Worm (Caenorhabditis elegans) whole organism, young adult: ENCODE measurements around the gene C14B9.3.

ENCODE experiments used
- C06A6.2 ChIP-seq: fragments of 200-800 bp; sonication (Bioruptor generic); conservative IDR thresholded peaks from 2 replicates; pipeline ENCODE4 v1.3.6; 2022; ENCODE audit warnings: missing genetic modification characterization, missing compliant biosample characterization
- F37B4.10 ChIP-seq: fragments of 200-800 bp; sonication (Bioruptor generic); IDR thresholded peaks from 2 replicates; pipeline ENCODE4 v1.3.6; 2022; ENCODE audit warnings: missing genetic modification characterization, missing compliant biosample characterization
- F55B11.4 ChIP-seq: sonication (generic microtip); optimal IDR thresholded peaks from 2 replicates; lab custom pipeline; 2016; ENCODE audit warnings: missing compliant biosample characterization, missing genetic modification characterization, borderline replicate concordance; ENCODE audit not compliant: insufficient read depth
- ZK185.1 ChIP-seq: sonication (generic microtip); optimal IDR thresholded peaks from 2 replicates; lab custom pipeline; 2016; ENCODE audit warnings: mild to moderate bottlenecking, missing genetic modification characterization, missing compliant biosample characterization; ENCODE audit not compliant: poor library complexity, severe bottlenecking
- attf-5 ChIP-seq: fragments of 200-800 bp; sonication (Bioruptor generic); optimal IDR thresholded peaks from 2 replicates; lab custom pipeline; 2018; ENCODE audit warnings: mild to moderate bottlenecking, missing genetic modification characterization, missing compliant biosample characterization
- bed-2 ChIP-seq: fragments of 200-800 bp; sonication (Bioruptor generic); IDR thresholded peaks from 2 replicates; pipeline ENCODE4 v1.3.6; 2022; ENCODE audit warnings: missing genetic modification reagents, missing genetic modification characterization, missing compliant biosample characterization
- ceh-27 ChIP-seq: fragments of 200-800 bp; sonication (Bioruptor generic); optimal IDR thresholded peaks from 2 replicates; lab custom pipeline; 2018; ENCODE audit warnings: mild to moderate bottlenecking, missing genetic modification characterization, moderate library complexity, missing compliant biosample characterization
- ceh-91 ChIP-seq: fragments of 200-800 bp; sonication (Bioruptor generic); IDR thresholded peaks from 2 replicates; pipeline ENCODE4 v1.3.6; 2022; ENCODE audit warnings: missing genetic modification reagents, missing genetic modification characterization, missing compliant biosample characterization
- chd-7 ChIP-seq: sonication (generic microtip); optimal IDR thresholded peaks from 2 replicates; lab custom pipeline; 2016; ENCODE audit warnings: mild to moderate bottlenecking, missing genetic modification characterization, moderate library complexity, missing compliant biosample characterization
- dpff-1 ChIP-seq: sonication (generic microtip); optimal IDR thresholded peaks from 2 replicates; lab custom pipeline; 2017; ENCODE audit warnings: mild to moderate bottlenecking, missing genetic modification characterization, missing compliant biosample characterization
- egl-44 ChIP-seq: fragments of 200-800 bp; sonication (Bioruptor generic); IDR thresholded peaks from 2 replicates; pipeline ENCODE4 v1.3.6; 2022; ENCODE audit warnings: missing genetic modification reagents, missing genetic modification characterization, missing compliant biosample characterization
- ets-4 ChIP-seq: fragments of 200-800 bp; sonication (Bioruptor generic); optimal IDR thresholded peaks from 2 replicates; lab custom pipeline; 2018; ENCODE audit warnings: mild to moderate bottlenecking, missing genetic modification characterization, missing compliant biosample characterization
- hmg-1.2 ChIP-seq: fragments of 200-800 bp; sonication (Bioruptor generic); IDR thresholded peaks from 2 replicates; pipeline ENCODE4 v1.3.6; 2022; ENCODE audit warnings: missing genetic modification reagents, missing genetic modification characterization, missing compliant biosample characterization
- lin-40 ChIP-seq: sonication (generic microtip); optimal IDR thresholded peaks from 2 replicates; lab custom pipeline; 2016; ENCODE audit warnings: missing genetic modification characterization, mild to moderate bottlenecking, missing compliant biosample characterization, missing genotype, missing genetic modification reagents
- lir-1 ChIP-seq: fragments of 200-800 bp; sonication (Bioruptor generic); conservative IDR thresholded peaks from 2 replicates; pipeline ENCODE4 v1.3.6; 2022; ENCODE audit warnings: missing genetic modification reagents, missing genetic modification characterization, missing compliant biosample characterization
- lsy-27 ChIP-seq: sonication (generic microtip); optimal IDR thresholded peaks from 2 replicates; lab custom pipeline; 2017; ENCODE audit warnings: missing genetic modification characterization, mild to moderate bottlenecking, missing compliant biosample characterization, antibody characterized with exemption, missing genotype, borderline replicate concordance; ENCODE audit not compliant: insufficient read depth
- madf-6 ChIP-seq: fragments of 200-800 bp; sonication (Bioruptor generic); IDR thresholded peaks from 2 replicates; pipeline ENCODE4 v1.3.6; 2022; ENCODE audit warnings: missing genetic modification reagents, missing genetic modification characterization, missing compliant biosample characterization
- mcd-1 ChIP-seq: fragments of 200-800 bp; sonication (Bioruptor generic); IDR thresholded peaks from 2 replicates; pipeline ENCODE4 v1.3.6; 2022; ENCODE audit warnings: missing genetic modification reagents, missing genetic modification characterization, missing compliant biosample characterization
- mxl-1 ChIP-seq: sonication (generic microtip); optimal IDR thresholded peaks from 2 replicates; lab custom pipeline; 2016; ENCODE audit warnings: missing genetic modification characterization, missing compliant biosample characterization
- nfya-1 ChIP-seq: sonication (generic microtip); optimal IDR thresholded peaks from 2 replicates; lab custom pipeline; 2017; ENCODE audit warnings: antibody characterized with exemption, missing compliant biosample characterization, missing genetic modification characterization, borderline replicate concordance; ENCODE audit not compliant: insufficient read depth
- nfya-2 ChIP-seq: fragments of 200-800 bp; sonication (Bioruptor generic); IDR thresholded peaks from 2 replicates; pipeline ENCODE4 v1.3.6; 2022; ENCODE audit warnings: missing genetic modification reagents, missing genetic modification characterization, missing compliant biosample characterization
- nhr-120 ChIP-seq: fragments of 200-800 bp; sonication (Bioruptor generic); IDR thresholded peaks from 2 replicates; pipeline ENCODE4 v1.3.6; 2022; ENCODE audit warnings: missing genetic modification characterization, missing compliant biosample characterization
- nhr-80 ChIP-seq: sonication (generic microtip); optimal IDR thresholded peaks from 2 replicates; lab custom pipeline; 2016; ENCODE audit warnings: missing genetic modification characterization, missing compliant biosample characterization
- rpc-1 ChIP-seq, 2 experiments: fragments of 150-350 bp in 1 of 2; sonication (generic microtip) in 1 of 2; optimal IDR thresholded peaks; 2 replicates each; lab custom pipeline; 2014 to 2018; ENCODE audit warnings: missing biosample characterization in 1 of 2, missing genetic modification characterization in 1 of 2, missing genetic modification reagents in 1 of 2, missing genotype in 1 of 2
- snpc-1.1 ChIP-seq: sonication (generic microtip); optimal IDR thresholded peaks from 2 replicates; lab custom pipeline; 2017; ENCODE audit warnings: missing genetic modification characterization, mild to moderate bottlenecking, missing compliant biosample characterization, antibody characterized with exemption, moderate library complexity, missing genotype, missing genetic modification reagents; ENCODE audit not compliant: insufficient read depth
- tbx-9 ChIP-seq: sonication (generic microtip); optimal IDR thresholded peaks from 2 replicates; lab custom pipeline; 2016; ENCODE audit warnings: borderline replicate concordance, missing genetic modification characterization, inconsistent platforms, missing compliant biosample characterization
- tlf-1 ChIP-seq: fragments of 200-800 bp; sonication (Bioruptor generic); optimal IDR thresholded peaks from 2 replicates; lab custom pipeline; 2018; ENCODE audit warnings: mild to moderate bottlenecking, missing genetic modification characterization, missing compliant biosample characterization
- unc-130 ChIP-seq: sonication (generic microtip); optimal IDR thresholded peaks from 2 replicates; lab custom pipeline; 2016; ENCODE audit warnings: missing genetic modification reagents, missing genetic modification characterization, missing compliant biosample characterization
- ztf-25 ChIP-seq: fragments of 200-800 bp; sonication (Bioruptor generic); IDR thresholded peaks from 2 replicates; pipeline ENCODE4 v1.3.6; 2022; ENCODE audit warnings: missing genetic modification reagents, missing genetic modification characterization, missing compliant biosample characterization

C14B9.3 gene

ce11 chrIII:8085355-8085754, 23.2 kb upstream of the C14B9.3 start, which contains the start of the genes K06H7.7 and grp-1 (continued):
- TF ChIP-seq lin-40 (tag; lab: Kevin White, UChicago), result no peak
- peak; percentile 31; the same call in 1 of the 2 replicates for TF ChIP-seq madf-6 (GFP tag; lab: Robert Waterston, UW)
- TF ChIP-seq, all 124 proteins: peak for 5

ce11 chrIII:8088235-8088634, 20.4 kb upstream of the C14B9.3 start, which contains the start of gene vms-1:
Gene vms-1, plus strand, starts transcription at chrIII:8088535.
- TF ChIP-seq snpc-1.1 (no peak), mxl-1 (tag; lab: Kevin White, UChicago) (no peak), tlf-1 (GFP tag; lab: Kevin White, UChicago) (no peak)

ce11 chrIII:8091408-8091807, 17.2 kb upstream of the C14B9.3 start, which contains the start of gene idi-1:
Gene idi-1, plus strand, starts transcription at chrIII:8091708.
- TF ChIP-seq ceh-91, result no peak
- TF ChIP-seq lsy-27 (tag; lab: Kevin White, UChicago), result no peak
- TF ChIP-seq rpc-1 (optimal IDR thresholded peaks at IDR 0.05; lab: Kevin White, UChicago), result no peak
- no peak for TF ChIP-seq rpc-1 (tag; optimal IDR thresholded peaks at IDR 0.05; lab: Kevin White, UChicago)
- no peak for TF ChIP-seq unc-130 (GFP tag; lab: Kevin White, UChicago)
- no peak for TF ChIP-seq chd-7
- no peak for TF ChIP-seq F55B11.4 (tag; lab: Kevin White, UChicago)
- TF ChIP-seq dpff-1, result no peak
- no peak for TF ChIP-seq F37B4.10 (GFP tag; lab: Robert Waterston, UW)
- TF ChIP-seq C06A6.2 (GFP tag; lab: Robert Waterston, UW), result no peak
- no peak for TF ChIP-seq ztf-25 (GFP tag; lab: Robert Waterston, UW)

- no peak for TF ChIP-seq tbx-9
- peak; percentile 38 for TF ChIP-seq nhr-80
- no peak for TF ChIP-seq nfya-2 (GFP tag; lab: Robert Waterston, UW)
- TF ChIP-seq hmg-1.2 (GFP tag; lab: Robert Waterston, UW), result 0 out of 2 replicates have a peak, but pooled peaks have one; percentile 12
- TF ChIP-seq lir-1, result no peak
- TF ChIP-seq attf-5 (GFP tag; lab: Kevin White, UChicago), result peak; percentile 79
- no peak for TF ChIP-seq nfya-1 (tag; lab: Kevin White, UChicago)
- TF ChIP-seq mcd-1 (GFP tag; lab: Robert Waterston, UW), result peak; percentile 79
- TF ChIP-seq ceh-27 (GFP tag; lab: Kevin White, UChicago), result peak; percentile 4
- TF ChIP-seq bed-2 (GFP tag; lab: Robert Waterston, UW), result no peak
- TF ChIP-seq nhr-120 (GFP tag; lab: Robert Waterston, UW), result no peak
- TF ChIP-seq ets-4 (GFP tag; lab: Kevin White, UChicago), result no peak
- peak; percentile 4 for TF ChIP-seq lin-40 (tag; lab: Kevin White, UChicago)
Measured at ce11 chrIII:8093079-8093623, 15.4 kb upstream of the C14B9.3 start, which contains the start of gene K06H7.2. Gene K06H7.2, plus strand, starts transcription at chrIII:8093573.

ce11 chrIII:8098116-8098515, 10.5 kb upstream of the C14B9.3 start, which contains the start of gene K06H7.8:
Gene K06H7.8, minus strand, starts transcription at chrIII:8098216.
- TF ChIP-seq egl-44 (GFP tag; lab: Robert Waterston, UW) (no peak), ZK185.1 (tag; lab: Kevin White, UChicago) (no peak)
- TF ChIP-seq, all 124 proteins: peak for 0
